Worm (Caenorhabditis elegans): ENCODE measurements around the gene C15B12.8.

C15B12.8 gene

DNA sequence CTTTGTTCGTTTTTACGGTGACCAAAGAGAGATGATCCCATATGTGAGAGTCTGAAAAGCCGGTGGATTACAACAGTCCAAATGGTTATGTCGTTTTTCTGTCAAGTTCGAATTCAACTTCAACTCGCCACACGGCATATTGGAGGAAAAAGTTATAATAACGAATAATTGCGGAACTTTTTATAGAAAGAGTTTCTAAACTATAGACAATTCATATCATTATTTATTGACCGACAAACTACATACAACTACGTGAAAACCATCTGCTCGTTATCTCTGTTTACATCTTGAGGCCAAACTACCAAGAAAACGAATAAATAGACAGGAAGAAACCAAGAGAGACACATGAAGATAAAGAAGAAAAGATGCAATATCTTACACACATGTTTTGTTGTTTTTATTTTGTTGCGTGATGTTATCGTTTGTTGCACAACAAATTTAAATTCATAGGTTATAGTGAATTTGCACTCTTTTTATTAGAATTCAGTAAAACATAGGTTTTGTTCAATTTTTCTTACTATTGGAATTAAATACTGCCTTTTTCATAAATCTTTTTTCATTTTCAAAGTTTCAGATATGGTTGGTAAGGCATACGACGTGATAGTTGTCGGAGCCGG is at the start of gene C15B12.8, which contains the start of gene C15B12.4:
Gene C15B12.8, plus strand, starts transcription at position 567 of the 617 bp plus-strand sequence.
Gene C15B12.4, minus strand, starts transcription at position 51 of the 617 bp plus-strand sequence.
- TF ChIP-seq ama-1 (optimal IDR thresholded peaks at IDR 0.05) = no peak
- no peak for TF ChIP-seq F13C5.2 (tag; optimal IDR thresholded peaks at IDR 0.05)
- TF ChIP-seq ceh-36 (tag; optimal IDR thresholded peaks at IDR 0.05) = no peak
- TF ChIP-seq ceh-13 (GFP tag; optimal IDR thresholded peaks at IDR 0.05) = no peak
- no peak for TF ChIP-seq hmbx-1 (tag; optimal IDR thresholded peaks at IDR 0.05)
- TF ChIP-seq flt-1 (GFP tag; IDR thresholded peaks at IDR 0.05) = no peak
- no peak for TF ChIP-seq scrt-1 (GFP tag; IDR thresholded peaks at IDR 0.05)
- no peak for TF ChIP-seq tbx-37 (GFP tag; conservative IDR thresholded peaks at IDR 0.05)
- TF ChIP-seq hmg-4 (GFP tag; optimal IDR thresholded peaks at IDR 0.05) = no peak
- TF ChIP-seq tbx-11 (GFP tag; IDR thresholded peaks at IDR 0.05) = no peak
- TF ChIP-seq hnd-1 (tag; optimal IDR thresholded peaks at IDR 0.05) = no peak
- no peak for TF ChIP-seq tra-4 (tag; optimal IDR thresholded peaks at IDR 0.05)

DNA sequence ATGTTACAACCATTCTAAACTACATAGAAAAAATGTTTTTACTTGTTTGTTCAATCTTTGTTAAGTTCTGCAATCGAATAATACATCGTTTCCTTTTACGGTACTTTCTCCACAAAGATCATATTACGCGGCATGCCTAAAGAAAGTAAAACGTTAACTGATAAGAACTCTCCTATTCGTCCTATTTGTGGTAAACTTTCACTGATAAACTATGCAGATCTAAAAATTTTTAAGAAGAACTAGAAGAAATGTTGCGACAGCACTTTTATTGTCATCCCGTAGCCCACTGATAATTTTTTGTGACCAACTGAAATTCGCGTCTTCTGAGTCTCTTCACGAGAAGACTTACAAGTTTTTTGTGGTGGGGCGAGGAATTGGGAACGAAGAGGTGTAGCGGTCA is 46.9 kb upstream of the C15B12.8 start:
- TF ChIP-seq hmbx-1 (tag; optimal IDR thresholded peaks at IDR 0.05) (no peak), hmg-4 (GFP tag; optimal IDR thresholded peaks at IDR 0.05) (no peak), sea-1 (GFP tag; conservative IDR thresholded peaks at IDR 0.05) (no peak), scrt-1 (GFP tag; IDR thresholded peaks at IDR 0.05) (no peak), pes-1 (GFP tag; IDR thresholded peaks at IDR 0.05) (no peak), ama-1 (optimal IDR thresholded peaks at IDR 0.05) (no peak), flt-1 (GFP tag; IDR thresholded peaks at IDR 0.05) (no peak), ceh-13 (GFP tag; optimal IDR thresholded peaks at IDR 0.05) (no peak)

- no peak for TF ChIP-seq hmg-4 (GFP tag; optimal IDR thresholded peaks at IDR 0.05)
- no peak for TF ChIP-seq ets-7 (tag; optimal IDR thresholded peaks at IDR 0.05)
- TF ChIP-seq tra-4 (tag; optimal IDR thresholded peaks at IDR 0.05) = no peak
- TF ChIP-seq aly-1 (tag; optimal IDR thresholded peaks at IDR 0.05) = no peak
- no peak for TF ChIP-seq ama-1 (optimal IDR thresholded peaks at IDR 0.05)
- no peak for TF ChIP-seq ceh-36 (tag; optimal IDR thresholded peaks at IDR 0.05)
Measured at ce11 chrX:6429552-6429951, 44.5 kb upstream of the C15B12.8 start.

DNA sequence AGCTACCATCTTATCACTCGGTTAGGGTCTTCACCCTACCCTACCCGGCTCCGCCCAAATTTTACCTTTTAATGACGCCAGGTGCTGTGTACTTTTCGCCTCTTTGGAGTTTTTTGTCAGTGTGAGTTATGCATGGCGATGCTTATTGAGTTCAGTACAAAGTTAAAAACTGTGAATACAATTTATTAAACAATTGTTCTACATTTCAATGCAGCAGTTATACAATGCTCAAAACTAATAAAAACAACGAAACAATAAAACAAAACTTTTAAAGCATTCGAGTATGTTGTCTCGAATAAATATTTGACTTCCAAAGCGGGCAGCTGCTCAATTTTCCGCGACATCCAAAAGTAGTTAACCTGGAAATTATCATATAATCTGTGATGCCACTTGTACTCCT is 43.6 kb upstream of the C15B12.8 start, which contains the start of gene ctsa-2:
Gene ctsa-2, minus strand, starts transcription at position 101 of the 400 bp plus-strand sequence.
- TF ChIP-seq sea-1 (GFP tag; conservative IDR thresholded peaks at IDR 0.05) (no peak), tbx-37 (GFP tag; conservative IDR thresholded peaks at IDR 0.05) (no peak), hnd-1 (tag; optimal IDR thresholded peaks at IDR 0.05) (no peak), ama-1 (optimal IDR thresholded peaks at IDR 0.05) (no peak), hmg-4 (GFP tag; optimal IDR thresholded peaks at IDR 0.05) (no peak), F13C5.2 (tag; optimal IDR thresholded peaks at IDR 0.05) (no peak), ceh-13 (GFP tag; optimal IDR thresholded peaks at IDR 0.05) (no peak), ceh-36 (tag; optimal IDR thresholded peaks at IDR 0.05) (no peak), pes-1 (GFP tag; IDR thresholded peaks at IDR 0.05) (no peak), aly-1 (tag; optimal IDR thresholded peaks at IDR 0.05) (no peak), flt-1 (GFP tag; IDR thresholded peaks at IDR 0.05) (no peak), scrt-1 (GFP tag; IDR thresholded peaks at IDR 0.05) (no peak), tbx-11 (GFP tag; IDR thresholded peaks at IDR 0.05) (no peak)

DNA sequence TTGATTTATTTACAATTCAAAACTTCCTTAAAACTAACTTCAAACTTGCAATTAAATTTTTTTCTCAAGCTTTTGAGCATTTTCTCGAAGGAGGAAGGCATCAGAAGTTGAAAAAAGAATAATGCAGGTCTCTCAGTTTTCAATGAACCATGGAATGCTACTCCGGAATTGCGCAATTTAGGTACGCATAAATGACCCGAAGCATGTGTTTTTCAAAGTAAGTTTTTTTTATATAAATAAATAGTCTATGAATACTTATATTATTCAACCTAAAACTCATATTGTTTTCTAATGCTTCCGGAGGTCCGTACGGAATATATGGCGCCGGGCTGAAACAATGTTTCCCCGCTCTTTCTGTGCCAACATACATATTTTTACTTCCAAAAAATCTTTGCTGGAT is 40.4 kb upstream of the C15B12.8 start, which contains the start of gene K10C2.2:
Gene K10C2.2, minus strand, starts transcription at position 101 of the 400 bp plus-strand sequence.
- TF ChIP-seq ets-7 (tag; optimal IDR thresholded peaks at IDR 0.05) (no peak), hmg-4 (GFP tag; optimal IDR thresholded peaks at IDR 0.05) (no peak), tra-4 (tag; optimal IDR thresholded peaks at IDR 0.05) (no peak), F13C5.2 (tag; optimal IDR thresholded peaks at IDR 0.05) (no peak)

- TF ChIP-seq ceh-36 (tag; optimal IDR thresholded peaks at IDR 0.05) = no peak
- no peak for TF ChIP-seq flt-1 (GFP tag; IDR thresholded peaks at IDR 0.05)
Measured at ce11 chrX:6435812-6436211, 38.3 kb upstream of the C15B12.8 start.

DNA sequence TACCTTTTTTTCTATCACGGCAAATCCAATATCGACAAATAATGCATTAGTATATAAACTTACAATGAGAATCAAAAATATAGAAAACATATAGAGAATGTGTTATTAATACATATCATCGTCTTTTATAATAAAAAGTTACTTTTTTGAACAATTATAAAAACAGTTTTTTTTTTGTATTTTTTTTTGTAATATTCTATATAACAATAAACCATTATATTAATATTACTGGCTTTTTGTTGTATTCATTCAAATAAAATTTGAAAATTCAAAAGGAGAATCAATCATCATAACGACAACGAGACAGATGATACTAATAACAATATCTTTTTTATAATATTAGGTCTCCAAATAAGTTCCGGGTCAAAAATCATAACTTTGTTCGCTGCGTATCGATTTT is 36.5 kb upstream of the C15B12.8 start, which contains the start of gene K10C2.8:
Gene K10C2.8, minus strand, starts transcription at position 101 of the 400 bp plus-strand sequence.
- no peak for TF ChIP-seq ceh-36 (tag; optimal IDR thresholded peaks at IDR 0.05)
- no peak for TF ChIP-seq tra-4 (tag; optimal IDR thresholded peaks at IDR 0.05)
- TF ChIP-seq tbx-37 (GFP tag; conservative IDR thresholded peaks at IDR 0.05) = no peak

ce11 chrX:6440464-6440863 is 33.6 kb upstream of the C15B12.8 start, which contains the start of gene K10C2.14:
Gene K10C2.14, minus strand, starts transcription at chrX:6440564.
- TF ChIP-seq flt-1 (GFP tag; IDR thresholded peaks at IDR 0.05) (no peak), ama-1 (optimal IDR thresholded peaks at IDR 0.05) (no peak), tbx-11 (GFP tag; IDR thresholded peaks at IDR 0.05) (no peak), F13C5.2 (tag; optimal IDR thresholded peaks at IDR 0.05) (no peak), ceh-36 (tag; optimal IDR thresholded peaks at IDR 0.05) (no peak), scrt-1 (GFP tag; IDR thresholded peaks at IDR 0.05) (no peak), hmbx-1 (tag; optimal IDR thresholded peaks at IDR 0.05) (no peak), tra-4 (tag; optimal IDR thresholded peaks at IDR 0.05) (no peak), sea-1 (GFP tag; conservative IDR thresholded peaks at IDR 0.05) (no peak), hnd-1 (tag; optimal IDR thresholded peaks at IDR 0.05) (no peak), pes-1 (GFP tag; IDR thresholded peaks at IDR 0.05) (no peak), ets-7 (tag; optimal IDR thresholded peaks at IDR 0.05) (no peak), aly-1 (tag; optimal IDR thresholded peaks at IDR 0.05) (no peak), tbx-37 (GFP tag; conservative IDR thresholded peaks at IDR 0.05) (no peak), hmg-4 (GFP tag; optimal IDR thresholded peaks at IDR 0.05) (no peak), ceh-13 (GFP tag; optimal IDR thresholded peaks at IDR 0.05) (no peak), B0310.2 (tag; optimal IDR thresholded peaks at IDR 0.05) (no peak)

Data from whole organism, early embryonic.